Fruit fly (Drosophila melanogaster) whole organism, embryonic: ENCODE data around the gene CG13055.

Experiments used
- Awh ChIP-seq: fragments of 200-800 bp; sonication (Bioruptor generic); IDR thresholded peaks from 2 replicates; pipeline ENCODE4, ENCODE4 v1.3.6; 2022; ENCODE audit warnings: missing biosample characterization, missing genetic modification characterization
- CG10959 ChIP-seq: fragments of 200-800 bp; sonication (Bioruptor generic); IDR thresholded peaks from 2 replicates; pipeline ENCODE4 v1.3.6; 2022; ENCODE audit warnings: missing biosample characterization, missing genetic modification characterization
- CG11093 ChIP-seq: fragments of 200-800 bp; sonication (Bioruptor generic); IDR thresholded peaks from 3 replicates; pipeline ENCODE4 v1.3.6; 2022; ENCODE audit warnings: missing biosample characterization, missing genetic modification characterization
- CG12071 ChIP-seq: fragments of 200-800 bp; sonication (Bioruptor generic); optimal IDR thresholded peaks from 3 replicates; lab custom pipeline; 2018; ENCODE audit warnings: missing biosample characterization, mild to moderate bottlenecking, missing genetic modification characterization
- CG12659 ChIP-seq: fragments of 200-800 bp; sonication (Bioruptor generic); optimal IDR thresholded peaks from 3 replicates; lab custom pipeline; 2017; ENCODE audit warnings: mild to moderate bottlenecking, missing biosample characterization, missing genetic modification reagents, missing genetic modification characterization
- CG12769 ChIP-seq: fragments of 200-800 bp; sonication (Bioruptor generic); optimal IDR thresholded peaks from 2 replicates; lab custom pipeline; 2019; ENCODE audit warnings: missing biosample characterization, mild to moderate bottlenecking, missing genetic modification characterization, moderate library complexity
- CG12942 ChIP-seq: fragments of 200-800 bp; sonication (Bioruptor generic); optimal IDR thresholded peaks from 3 replicates; lab custom pipeline; 2016; ENCODE audit warnings: missing biosample characterization, missing genetic modification characterization
- CG13123 ChIP-seq: fragments of 200-800 bp; sonication (Bioruptor generic); optimal IDR thresholded peaks from 2 replicates; lab custom pipeline; 2016; ENCODE audit warnings: missing biosample characterization, missing genetic modification characterization
- CG13624 ChIP-seq: fragments of 200-800 bp; sonication (Bioruptor generic); optimal IDR thresholded peaks from 2 replicates; lab custom pipeline; 2016; ENCODE audit warnings: missing biosample characterization, missing genetic modification characterization
- CG13894 ChIP-seq: fragments of 200-800 bp; sonication (Bioruptor generic); optimal IDR thresholded peaks from 3 replicates; lab custom pipeline; 2018; ENCODE audit warnings: missing biosample characterization, mild to moderate bottlenecking, missing genetic modification characterization, moderate library complexity
- CG14667 ChIP-seq: fragments of 200-800 bp; sonication (Bioruptor generic); IDR thresholded peaks from 2 replicates; pipeline ENCODE4 v1.3.6; 2022; ENCODE audit warnings: missing biosample characterization, missing genetic modification characterization
- CG17328 ChIP-seq: fragments of 200-800 bp; sonication (Bioruptor generic); IDR thresholded peaks from 2 replicates; pipeline ENCODE4 v1.3.6; 2022; ENCODE audit warnings: missing biosample characterization, missing genetic modification characterization
- CG18011 ChIP-seq: fragments of 200-800 bp; sonication (Bioruptor generic); optimal IDR thresholded peaks from 2 replicates; lab custom pipeline; 2017; ENCODE audit warnings: missing biosample characterization, missing genetic modification characterization, mild to moderate bottlenecking, moderate library complexity, missing genotype
- CG34376 ChIP-seq: fragments of 200-800 bp; sonication (Bioruptor generic); optimal IDR thresholded peaks from 2 replicates; lab custom pipeline; 2018; ENCODE audit warnings: missing biosample characterization, mild to moderate bottlenecking, missing genetic modification characterization
- CG3726 ChIP-seq: fragments of 200-800 bp; sonication (Bioruptor generic); IDR thresholded peaks from 3 replicates; pipeline ENCODE4, ENCODE4 v1.3.6; 2022; ENCODE audit warnings: missing biosample characterization, missing genetic modification characterization
- CG6791 ChIP-seq: fragments of 200-800 bp; sonication (Bioruptor generic); IDR thresholded peaks from 3 replicates; pipeline ENCODE4 v1.3.6; 2022; ENCODE audit warnings: missing biosample characterization, missing genetic modification characterization; ENCODE audit not compliant: partially characterized antibody
- CG9215 ChIP-seq: fragments of 200-800 bp; sonication (Bioruptor generic); IDR thresholded peaks from 2 replicates; pipeline ENCODE4 v1.3.6; 2022; ENCODE audit warnings: missing biosample characterization, missing genetic modification characterization
- CG9727 ChIP-seq: fragments of 200-800 bp; sonication (Bioruptor generic); optimal IDR thresholded peaks from 3 replicates; lab custom pipeline; 2017; ENCODE audit warnings: missing biosample characterization, mild to moderate bottlenecking, missing genetic modification characterization
- CG9932 ChIP-seq: fragments of 200-800 bp; sonication (Bioruptor generic); IDR thresholded peaks from 2 replicates; pipeline ENCODE4 v1.3.6; 2022; ENCODE audit warnings: missing biosample characterization, missing genetic modification characterization
- Lim3 ChIP-seq: fragments of 200-800 bp; sonication (Bioruptor generic); IDR thresholded peaks from 2 replicates; pipeline ENCODE4 v1.3.6; 2022; ENCODE audit warnings: missing biosample characterization, missing genetic modification characterization
- MBD-R2 ChIP-seq: fragments of 200-800 bp; sonication (Bioruptor generic); IDR thresholded peaks from 2 replicates; pipeline ENCODE4 v1.3.6; 2022; ENCODE audit warnings: missing biosample characterization, missing genetic modification characterization
- MTF-1 ChIP-seq: fragments of 200-800 bp; sonication (Bioruptor generic); optimal IDR thresholded peaks from 2 replicates; lab custom pipeline; 2018; ENCODE audit warnings: missing biosample characterization, mild to moderate bottlenecking, missing genetic modification characterization, borderline replicate concordance
- Nf-YC ChIP-seq: fragments of 200-800 bp; optimal IDR thresholded peaks from 3 replicates; lab custom pipeline; 2019; ENCODE audit warnings: missing biosample characterization, mild to moderate bottlenecking, missing genetic modification characterization, moderate library complexity
- Pdp1 ChIP-seq, 2 experiments: fragments of 200-800 bp; sonication (Bioruptor generic); optimal IDR thresholded peaks; 3 replicates each; lab custom pipeline; 2016; ENCODE audit warnings: missing biosample characterization in 2 of 2, missing genetic modification characterization in 2 of 2, mild to moderate bottlenecking in 1 of 2, moderate library complexity in 1 of 2
- Side ChIP-seq: fragments of 200-800 bp; sonication (Bioruptor generic); optimal IDR thresholded peaks from 2 replicates; lab custom pipeline; 2016; ENCODE audit warnings: missing biosample characterization, missing genetic modification characterization
- Sin3A ChIP-seq: fragments of >200 bp; optimal IDR thresholded peaks from 2 replicates; lab custom pipeline; 2018
- Sry-δ ChIP-seq: fragments of 200-800 bp; sonication (Bioruptor generic); optimal IDR thresholded peaks from 2 replicates; lab custom pipeline; 2016; ENCODE audit warnings: missing biosample characterization, missing genetic modification characterization
- Tbp ChIP-seq: fragments of >200 bp; optimal IDR thresholded peaks from 2 replicates; lab custom pipeline; 2018; ENCODE audit warnings: missing biosample characterization, missing genetic modification characterization
- Trl ChIP-seq, 3 experiments: fragments of >200 bp in 2 of 3; fragments of 200-800 bp in 1 of 3; sonication (Bioruptor generic) in 1 of 3; optimal IDR thresholded peaks; 2 replicates in 1 of 3; 3 replicates in 2 of 3; lab custom pipeline; 2016 to 2017; ENCODE audit warnings: missing biosample characterization in 1 of 3, missing genetic modification characterization in 1 of 3
- ato ChIP-seq: fragments of 200-800 bp; sonication (Bioruptor generic); IDR thresholded peaks from 2 replicates; pipeline ENCODE4 v1.3.6; 2022; ENCODE audit warnings: missing biosample characterization, missing genetic modification characterization; ENCODE audit not compliant: partially characterized antibody
- bab2 ChIP-seq: fragments of 200-800 bp; sonication (Bioruptor generic); optimal IDR thresholded peaks from 2 replicates; lab custom pipeline; 2016; ENCODE audit warnings: missing biosample characterization, missing genetic modification characterization
- btn ChIP-seq: fragments of 200-800 bp; sonication (Bioruptor generic); optimal IDR thresholded peaks from 2 replicates; lab custom pipeline; 2016; ENCODE audit warnings: missing biosample characterization, missing genetic modification characterization
- crp ChIP-seq, 2 experiments: fragments of 200-800 bp; sonication (Bioruptor generic); optimal IDR thresholded peaks; 2 replicates in 1 of 2; 3 replicates in 1 of 2; lab custom pipeline; 2017; ENCODE audit warnings: missing biosample characterization in 2 of 2, missing genetic modification characterization in 2 of 2, mild to moderate bottlenecking in 1 of 2, moderate library complexity in 1 of 2
- exex ChIP-seq: fragments of 200-800 bp; sonication (Bioruptor generic); optimal IDR thresholded peaks from 4 replicates; lab custom pipeline; 2018; ENCODE audit warnings: missing biosample characterization, mild to moderate bottlenecking, missing genetic modification characterization, moderate library complexity
- fru ChIP-seq: fragments of >200 bp; optimal IDR thresholded peaks from 2 replicates; lab custom pipeline; 2017
- her ChIP-seq: fragments of 200-800 bp; sonication (Bioruptor generic); optimal IDR thresholded peaks from 2 replicates; lab custom pipeline; 2016; ENCODE audit warnings: missing biosample characterization, missing genetic modification characterization
- jing ChIP-seq: fragments of 200-800 bp; sonication (Bioruptor generic); optimal IDR thresholded peaks from 2 replicates; lab custom pipeline; 2018; ENCODE audit warnings: missing biosample characterization, mild to moderate bottlenecking, missing genetic modification characterization
- kah ChIP-seq: fragments of 200-800 bp; sonication (Bioruptor generic); optimal IDR thresholded peaks from 2 replicates; lab custom pipeline; 2018; ENCODE audit warnings: missing biosample characterization, mild to moderate bottlenecking, missing genetic modification characterization
- lov ChIP-seq, 2 experiments: fragments of 200-800 bp in 1 of 2; fragments of >200 bp in 1 of 2; sonication (Bioruptor generic) in 1 of 2; IDR thresholded peaks in 1 of 2; optimal IDR thresholded peaks in 1 of 2; 2 replicates in 1 of 2; 3 replicates in 1 of 2; pipeline versions ENCODE4 v1.3.6 to Lab custom; 2017 to 2022; ENCODE audit warnings: missing biosample characterization in 1 of 2, missing genetic modification characterization in 1 of 2
- nerfin-1 ChIP-seq: fragments of 200-800 bp; sonication (Bioruptor generic); optimal IDR thresholded peaks from 3 replicates; lab custom pipeline; 2019; ENCODE audit warnings: missing biosample characterization, mild to moderate bottlenecking, missing genetic modification characterization, moderate library complexity
- phol ChIP-seq: fragments of 200-800 bp; sonication (Bioruptor generic); optimal IDR thresholded peaks from 3 replicates; lab custom pipeline; 2018; ENCODE audit warnings: missing biosample characterization, mild to moderate bottlenecking, missing genetic modification characterization, moderate library complexity
- sens-2 ChIP-seq: fragments of 200-800 bp; sonication (Bioruptor generic); IDR thresholded peaks from 2 replicates; pipeline ENCODE4 v1.3.6; 2022; ENCODE audit warnings: missing biosample characterization, missing genetic modification characterization
- shn ChIP-seq: fragments of 200-800 bp; sonication (Bioruptor generic); optimal IDR thresholded peaks from 3 replicates; lab custom pipeline; 2016; ENCODE audit warnings: missing biosample characterization, missing genetic modification characterization
- slou ChIP-seq: fragments of 200-800 bp; sonication (Bioruptor generic); optimal IDR thresholded peaks from 3 replicates; lab custom pipeline; 2016; ENCODE audit warnings: missing biosample characterization, missing genetic modification characterization
- sqz ChIP-seq: fragments of 200-800 bp; sonication (Bioruptor generic); optimal IDR thresholded peaks from 3 replicates; lab custom pipeline; 2018; ENCODE audit warnings: missing biosample characterization, mild to moderate bottlenecking, missing genetic modification characterization
- stwl ChIP-seq: fragments of 200-800 bp; sonication (Bioruptor generic); optimal IDR thresholded peaks from 3 replicates; lab custom pipeline; 2018; ENCODE audit warnings: missing biosample characterization, mild to moderate bottlenecking, missing genetic modification characterization, moderate library complexity
- tgo ChIP-seq: fragments of 200-800 bp; sonication (Bioruptor generic); IDR thresholded peaks from 3 replicates; pipeline ENCODE4 v1.3.6; 2022; ENCODE audit warnings: missing biosample characterization, missing genetic modification characterization
- toy ChIP-seq: fragments of 200-800 bp; sonication (Bioruptor generic); IDR thresholded peaks from 2 replicates; pipeline ENCODE4 v1.3.6; 2022; ENCODE audit warnings: missing biosample characterization, missing genetic modification characterization
- trem ChIP-seq: fragments of 200-800 bp; optimal IDR thresholded peaks from 3 replicates; lab custom pipeline; 2019; ENCODE audit warnings: missing biosample characterization, mild to moderate bottlenecking, missing genetic modification characterization, moderate library complexity
- trh ChIP-seq: fragments of 200-800 bp; sonication (Bioruptor generic); optimal IDR thresholded peaks from 2 replicates; lab custom pipeline; 2016; ENCODE audit warnings: missing biosample characterization, missing genetic modification characterization
- vfl ChIP-seq: fragments of 200-800 bp; sonication (Bioruptor generic); optimal IDR thresholded peaks from 2 replicates; lab custom pipeline; 2016; ENCODE audit warnings: missing biosample characterization, missing genetic modification characterization

Gene CG13055

DNA sequence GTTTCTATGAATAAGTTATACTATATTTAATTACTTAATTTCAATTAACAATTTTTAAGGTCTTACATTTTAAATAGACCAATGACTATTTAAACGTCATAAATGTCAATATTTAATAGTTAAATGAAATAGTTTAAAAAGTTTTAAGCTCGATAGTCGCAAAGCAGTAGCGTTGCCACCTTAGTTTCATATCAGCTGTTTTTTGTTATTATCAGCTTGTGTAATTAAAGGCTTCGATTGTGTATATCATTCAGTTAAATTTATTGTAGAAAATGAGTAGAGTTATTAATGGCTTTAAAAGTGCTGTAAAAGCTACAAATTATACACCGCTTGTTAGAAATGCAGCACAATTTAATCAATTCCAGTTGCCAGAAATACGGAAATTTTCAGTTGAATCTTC is 19.2 kb downstream of the CG13055 start, which contains the start of gene Hsc20 (continued):
- peak; percentile 22 for TF ChIP-seq exex (tag; lab: Kevin White, UChicago)
- no peak for TF ChIP-seq sqz (GFP tag; lab: Kevin White, UChicago)
- no peak for TF ChIP-seq trem (tag; lab: Kevin White, UChicago)
- TF ChIP-seq nerfin-1 (tag; lab: Kevin White, UChicago), result no peak
- no peak for TF ChIP-seq CG3726 (GFP tag; lab: Robert Waterston, UW)
- no peak for TF ChIP-seq CG13123
- peak; percentile 33 for TF ChIP-seq stwl
- no peak for TF ChIP-seq CG9215
- TF ChIP-seq jing, result no peak
- TF ChIP-seq ato, result no peak
- TF ChIP-seq CG14667 (GFP tag; lab: Robert Waterston, UW), result no peak
- no peak for TF ChIP-seq CG6791 (GFP tag; lab: Robert Waterston, UW)
- peak; percentile 65 for TF ChIP-seq MBD-R2 (GFP tag; lab: Robert Waterston, UW)
- peak in 1 of 2 experiments; percentile 88 for TF ChIP-seq Pdp1 (GFP tag; optimal IDR thresholded peaks at IDR 0.05; lab: Kevin White, UChicago)
- no peak for TF ChIP-seq shn
- TF ChIP-seq Trl (optimal IDR thresholded peaks at IDR 0.05; lab: Kevin White, UChicago), result no peak
- no peak for TF ChIP-seq Trl (GFP tag; optimal IDR thresholded peaks at IDR 0.05; lab: Kevin White, UChicago)
- TF ChIP-seq Side (GFP tag; lab: Kevin White, UChicago), result no peak
- TF ChIP-seq Sin3A, result no peak
- no peak for TF ChIP-seq CG9727 (GFP tag; lab: Kevin White, UChicago)
- TF ChIP-seq crp (GFP tag; optimal IDR thresholded peaks at IDR 0.05; lab: Kevin White, UChicago), result peak; percentile 20 to 85
- TF ChIP-seq CG13624 (GFP tag; lab: Kevin White, UChicago), result no peak
- no peak for TF ChIP-seq MTF-1
- no peak for TF ChIP-seq lov (optimal IDR thresholded peaks at IDR 0.05; lab: Kevin White, UChicago)
- no peak for TF ChIP-seq lov (GFP tag; IDR thresholded peaks at IDR 0.05; lab: Robert Waterston, UW)
- TF ChIP-seq, all 482 proteins: peak for 11

DNA sequence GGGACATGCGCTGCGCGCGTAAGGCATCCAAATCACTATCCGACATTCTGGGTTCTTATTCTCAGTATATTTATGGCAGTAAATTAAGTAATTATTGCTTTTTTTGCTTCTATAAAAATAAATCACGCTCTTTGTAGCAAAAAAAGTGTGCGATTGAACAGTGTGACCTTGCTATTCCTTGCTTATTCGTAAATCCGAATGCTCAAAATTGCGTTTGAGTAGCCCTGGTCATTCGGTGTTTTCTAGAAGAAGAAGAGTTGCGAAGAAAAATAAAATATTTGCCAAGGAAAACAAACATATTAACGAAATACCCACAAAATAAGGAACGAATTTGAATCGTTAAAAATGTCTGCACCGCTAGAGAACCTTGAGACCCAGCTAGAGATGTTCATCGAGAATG is 20.3 kb downstream of the CG13055 start, which contains the start of the genes PDCD-5 and MED10:
Gene PDCD-5 (minus strand): TSS at position 182 of the 400 bp plus-strand sequence.
Gene MED10 (plus strand): TSS at position 228 of the 400 bp plus-strand sequence.
- no peak for TF ChIP-seq slou (GFP tag; lab: Kevin White, UChicago)
- TF ChIP-seq kah, result no peak
- TF ChIP-seq CG34376 (GFP tag; lab: Kevin White, UChicago), result no peak
- TF ChIP-seq CG13894 (tag; lab: Kevin White, UChicago), result no peak
- peak; percentile 60 for TF ChIP-seq CG12659 (GFP tag; lab: Kevin White, UChicago)
- no peak for TF ChIP-seq bab2 (GFP tag; lab: Kevin White, UChicago)
- TF ChIP-seq Tbp (GFP tag; lab: Kevin White, UChicago), result no peak
- peak; percentile 65 for TF ChIP-seq phol (tag; lab: Kevin White, UChicago)
- TF ChIP-seq her (GFP tag; lab: Kevin White, UChicago), result peak; percentile 100
- no peak; the same call in 1 of the 2 replicates for TF ChIP-seq CG9932 (GFP tag; lab: Robert Waterston, UW)
- no peak for TF ChIP-seq toy (GFP tag; lab: Robert Waterston, UW)
- TF ChIP-seq tgo (GFP tag; lab: Robert Waterston, UW), result no peak
- no peak for TF ChIP-seq CG12942
- no peak for TF ChIP-seq vfl
- TF ChIP-seq Nf-YC (tag; lab: Kevin White, UChicago), result no peak
- no peak for TF ChIP-seq CG17328 (GFP tag; lab: Robert Waterston, UW)
- TF ChIP-seq CG3726 (GFP tag; lab: Robert Waterston, UW), result no peak
- TF ChIP-seq Awh (GFP tag; lab: Robert Waterston, UW), result no peak
- no peak for TF ChIP-seq btn (GFP tag; lab: Kevin White, UChicago)
- no peak for TF ChIP-seq trh (GFP tag; lab: Kevin White, UChicago)
- TF ChIP-seq CG10959 (GFP tag; lab: Robert Waterston, UW), result peak; percentile 33; the same call in 1 of the 2 replicates
- no peak for TF ChIP-seq fru (lab: Kevin White, UChicago)
- TF ChIP-seq CG6791 (GFP tag; lab: Robert Waterston, UW), result peak; percentile 32; the same call in 2 of the 3 replicates
- no peak for TF ChIP-seq CG18011 (GFP tag; lab: Kevin White, UChicago)
- peak; percentile 57 for TF ChIP-seq Sry-δ (GFP tag; lab: Kevin White, UChicago)
- TF ChIP-seq sens-2 (GFP tag; lab: Robert Waterston, UW), result no peak
- no peak for TF ChIP-seq CG12071
- peak; percentile 42 for TF ChIP-seq trem (tag; lab: Kevin White, UChicago)
- no peak for TF ChIP-seq CG12769
- TF ChIP-seq CG11093, result no peak
- no peak for TF ChIP-seq Lim3 (GFP tag; lab: Robert Waterston, UW)
